Worm (Caenorhabditis elegans) whole organism, midembryonic: Measurements from ENCODE around the gene inx-11.

Source experiments
- T22C8.4 ChIP-seq: fragments of 200-800 bp; sonication (Bioruptor generic); IDR thresholded peaks from 2 replicates; pipeline ENCODE4 v1.3.6; 2022; ENCODE audit warnings: missing genetic modification characterization, missing compliant biosample characterization
- cog-1 ChIP-seq: sonication (generic microtip); optimal IDR thresholded peaks from 2 replicates; lab custom pipeline; 2016; ENCODE audit warnings: missing genetic modification characterization, missing compliant biosample characterization
- flt-1 ChIP-seq: fragments of 200-800 bp; sonication (Bioruptor generic); IDR thresholded peaks from 2 replicates; pipeline ENCODE4 v1.3.6; 2022; ENCODE audit warnings: missing genetic modification characterization, missing compliant biosample characterization
- klf-2 ChIP-seq: fragments of 200-800 bp; sonication (Bioruptor generic); conservative IDR thresholded peaks from 2 replicates; pipeline ENCODE4 v1.3.6; 2022; ENCODE audit warnings: missing genetic modification reagents, missing genetic modification characterization, missing compliant biosample characterization
- ref-1 ChIP-seq: fragments of 200-800 bp; sonication (Bioruptor generic); conservative IDR thresholded peaks from 2 replicates; pipeline ENCODE4 v1.3.6; 2022; ENCODE audit warnings: missing genetic modification reagents, missing genetic modification characterization, missing compliant biosample characterization
- tab-1 ChIP-seq: fragments of 200-800 bp; sonication (Bioruptor generic); IDR thresholded peaks from 2 replicates; pipeline ENCODE4 v1.3.6; 2022; ENCODE audit warnings: missing genetic modification characterization, missing compliant biosample characterization
- ztf-23 ChIP-seq: fragments of 200-800 bp; sonication (Bioruptor generic); IDR thresholded peaks from 2 replicates; pipeline ENCODE4 v1.3.6; 2022; ENCODE audit warnings: missing genetic modification reagents, missing genetic modification characterization, missing compliant biosample characterization
- ztf-29 ChIP-seq: fragments of 200-800 bp; sonication (Bioruptor generic); IDR thresholded peaks from 2 replicates; pipeline ENCODE4 v1.3.6; 2022; ENCODE audit warnings: missing genetic modification reagents, missing genetic modification characterization, missing compliant biosample characterization

DNA sequence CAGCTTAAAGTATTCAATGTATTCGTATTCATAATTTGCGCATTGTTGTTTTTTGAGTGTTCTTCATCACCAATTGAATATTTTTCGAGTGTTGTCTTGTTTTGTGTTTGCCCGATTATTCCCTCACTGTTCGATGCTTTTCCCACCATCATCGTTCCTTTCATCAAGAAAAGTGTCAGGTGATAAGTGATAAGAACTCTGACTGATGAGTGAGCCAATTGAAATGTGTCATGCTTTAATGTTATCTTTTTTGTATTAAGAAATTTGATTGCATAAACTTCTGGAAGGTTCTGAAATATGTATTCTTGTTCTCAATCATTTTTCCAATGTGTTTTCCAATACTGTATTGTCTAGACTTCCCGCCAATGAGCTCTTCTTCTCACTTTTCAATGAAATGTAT, 11.7 kb upstream of the inx-11 start:
- TF ChIP-seq tab-1 (GFP tag; lab: Robert Waterston, UW): no peak
- no peak for TF ChIP-seq ztf-29 (GFP tag; lab: Robert Waterston, UW)
- no peak for TF ChIP-seq T22C8.4
- no peak for TF ChIP-seq flt-1 (GFP tag; lab: Robert Waterston, UW)
- no peak for TF ChIP-seq cog-1 (tag; lab: Kevin White, UChicago)
- TF ChIP-seq klf-2 (GFP tag; lab: Robert Waterston, UW): no peak
- no peak for TF ChIP-seq ref-1 (GFP tag; lab: Robert Waterston, UW)
- TF ChIP-seq ztf-23 (GFP tag; lab: Robert Waterston, UW): no peak
